Fruit fly (Drosophila melanogaster) whole organism, embryonic: ENCODE results near the gene CG32642.

ENCODE experiments used
- BEAF-32 ChIP-seq: fragments of 200-800 bp; sonication (Bioruptor generic); optimal IDR thresholded peaks from 3 replicates; lab custom pipeline; 2017; ENCODE audit warnings: missing biosample characterization, missing genetic modification characterization, mild to moderate bottlenecking, moderate library complexity, missing genetic modification reagents
- CG10274 ChIP-seq: fragments of 200-800 bp; sonication (Bioruptor generic); optimal IDR thresholded peaks from 3 replicates; lab custom pipeline; 2017; ENCODE audit warnings: missing biosample characterization, mild to moderate bottlenecking, missing genetic modification characterization
- CG1233 ChIP-seq: fragments of 200-800 bp; sonication (Bioruptor generic); optimal IDR thresholded peaks from 4 replicates; lab custom pipeline; 2018; ENCODE audit warnings: missing biosample characterization, mild to moderate bottlenecking, missing genetic modification characterization
- CG13424 ChIP-seq: fragments of 200-800 bp; sonication (Bioruptor generic); optimal IDR thresholded peaks from 2 replicates; lab custom pipeline; 2019; ENCODE audit warnings: missing biosample characterization, mild to moderate bottlenecking, missing genetic modification characterization, moderate library complexity
- CG13775 ChIP-seq: fragments of 200-800 bp; sonication (Bioruptor generic); optimal IDR thresholded peaks from 3 replicates; lab custom pipeline; 2017; ENCODE audit warnings: missing biosample characterization, mild to moderate bottlenecking, missing genetic modification characterization
- CG15514 ChIP-seq: fragments of 200-800 bp; sonication (Bioruptor generic); optimal IDR thresholded peaks from 3 replicates; lab custom pipeline; 2017; ENCODE audit warnings: missing biosample characterization, missing genetic modification characterization, mild to moderate bottlenecking, moderate library complexity, missing genetic modification reagents
- CG15696 ChIP-seq: fragments of 200-800 bp; sonication (Bioruptor generic); optimal IDR thresholded peaks from 2 replicates; lab custom pipeline; 2019; ENCODE audit warnings: missing biosample characterization, mild to moderate bottlenecking, missing genetic modification characterization, moderate library complexity
- CG17568 ChIP-seq: fragments of 200-800 bp; sonication (Bioruptor generic); optimal IDR thresholded peaks from 2 replicates; lab custom pipeline; 2018; ENCODE audit warnings: missing biosample characterization, mild to moderate bottlenecking, missing genetic modification characterization, moderate library complexity
- CG17612 ChIP-seq: fragments of 200-800 bp; sonication (Bioruptor generic); IDR thresholded peaks from 2 replicates; pipeline ENCODE4 v1.3.6; 2022; ENCODE audit warnings: missing biosample characterization, missing genetic modification characterization
- CG2712 ChIP-seq: fragments of 200-800 bp; optimal IDR thresholded peaks from 3 replicates; lab custom pipeline; 2019; ENCODE audit warnings: missing biosample characterization, mild to moderate bottlenecking, missing genetic modification characterization, moderate library complexity
- CG2875 ChIP-seq: fragments of 200-800 bp; sonication (Bioruptor generic); optimal IDR thresholded peaks from 2 replicates; lab custom pipeline; 2017; ENCODE audit warnings: missing biosample characterization, mild to moderate bottlenecking, missing genetic modification characterization, missing genetic modification reagents
- CG32772 ChIP-seq: fragments of 200-800 bp; sonication (Bioruptor generic); IDR thresholded peaks from 2 replicates; pipeline ENCODE4 v1.3.6; 2022; ENCODE audit warnings: missing biosample characterization, missing genetic modification characterization
- CG34224 ChIP-seq: fragments of 200-800 bp; sonication (Bioruptor generic); IDR thresholded peaks from 3 replicates; pipeline ENCODE4 v1.3.6; 2022; ENCODE audit warnings: missing biosample characterization, missing genetic modification characterization; ENCODE audit not compliant: partially characterized antibody
- CG34376 ChIP-seq: fragments of 200-800 bp; sonication (Bioruptor generic); optimal IDR thresholded peaks from 2 replicates; lab custom pipeline; 2018; ENCODE audit warnings: missing biosample characterization, mild to moderate bottlenecking, missing genetic modification characterization
- CG3838 ChIP-seq: fragments of 200-800 bp; sonication (Bioruptor generic); optimal IDR thresholded peaks from 3 replicates; lab custom pipeline; 2016; ENCODE audit warnings: missing biosample characterization, missing genetic modification characterization
- CG6813 ChIP-seq: fragments of 200-800 bp; sonication (Bioruptor generic); optimal IDR thresholded peaks from 2 replicates; lab custom pipeline; 2017; ENCODE audit warnings: missing biosample characterization, missing genetic modification characterization, mild to moderate bottlenecking, moderate library complexity, missing genetic modification reagents
- CG7745 ChIP-seq: fragments of 200-800 bp; sonication (Bioruptor generic); optimal IDR thresholded peaks from 2 replicates; lab custom pipeline; 2018; ENCODE audit warnings: missing biosample characterization, mild to moderate bottlenecking, missing genetic modification characterization, moderate library complexity
- CG9932 ChIP-seq: fragments of 200-800 bp; sonication (Bioruptor generic); IDR thresholded peaks from 2 replicates; pipeline ENCODE4 v1.3.6; 2022; ENCODE audit warnings: missing biosample characterization, missing genetic modification characterization
- E2f2 ChIP-seq: fragments of 200-800 bp; sonication (Bioruptor generic); IDR thresholded peaks from 2 replicates; pipeline ENCODE4 v1.3.6; 2022; ENCODE audit warnings: missing biosample characterization, missing genetic modification characterization
- Hmr ChIP-seq: fragments of 200-800 bp; sonication (Bioruptor generic); optimal IDR thresholded peaks from 3 replicates; lab custom pipeline; 2017; ENCODE audit warnings: mild to moderate bottlenecking, missing biosample characterization, missing genetic modification reagents, missing genetic modification characterization
- Hr3 ChIP-seq: fragments of 200-800 bp; sonication (Bioruptor generic); optimal IDR thresholded peaks from 3 replicates; lab custom pipeline; 2016; ENCODE audit warnings: missing biosample characterization, missing genetic modification characterization
- Hsf ChIP-seq: fragments of 200-800 bp; sonication (Bioruptor generic); optimal IDR thresholded peaks from 3 replicates; lab custom pipeline; 2016; ENCODE audit warnings: missing biosample characterization, missing genetic modification characterization
- Lim3 ChIP-seq: fragments of 200-800 bp; sonication (Bioruptor generic); IDR thresholded peaks from 2 replicates; pipeline ENCODE4 v1.3.6; 2022; ENCODE audit warnings: missing biosample characterization, missing genetic modification characterization
- MESR4 ChIP-seq: fragments of 200-800 bp; sonication (Bioruptor generic); optimal IDR thresholded peaks from 2 replicates; lab custom pipeline; 2018; ENCODE audit warnings: missing biosample characterization, mild to moderate bottlenecking, missing genetic modification characterization, moderate library complexity
- Nf-YB ChIP-seq: fragments of 200-800 bp; sonication (Bioruptor generic); optimal IDR thresholded peaks from 3 replicates; lab custom pipeline; 2019; ENCODE audit warnings: missing biosample characterization, mild to moderate bottlenecking, missing genetic modification characterization, moderate library complexity
- Pdp1 ChIP-seq, 2 experiments: fragments of 200-800 bp; sonication (Bioruptor generic); optimal IDR thresholded peaks; 3 replicates each; lab custom pipeline; 2016; ENCODE audit warnings: missing biosample characterization in 2 of 2, missing genetic modification characterization in 2 of 2, mild to moderate bottlenecking in 1 of 2, moderate library complexity in 1 of 2
- TFAM ChIP-seq: fragments of 200-800 bp; sonication (Bioruptor generic); optimal IDR thresholded peaks from 2 replicates; lab custom pipeline; 2017; ENCODE audit warnings: missing biosample characterization, missing genetic modification characterization, inconsistent platforms
- Tbp ChIP-seq: fragments of >200 bp; optimal IDR thresholded peaks from 2 replicates; lab custom pipeline; 2018; ENCODE audit warnings: missing biosample characterization, missing genetic modification characterization
- YL-1 ChIP-seq: fragments of 200-800 bp; sonication (Bioruptor generic); optimal IDR thresholded peaks from 3 replicates; lab custom pipeline; 2017; ENCODE audit warnings: missing biosample characterization, mild to moderate bottlenecking, missing genetic modification characterization
- btn ChIP-seq: fragments of 200-800 bp; sonication (Bioruptor generic); optimal IDR thresholded peaks from 2 replicates; lab custom pipeline; 2016; ENCODE audit warnings: missing biosample characterization, missing genetic modification characterization
- corto ChIP-seq: fragments of 200-800 bp; sonication (Bioruptor generic); optimal IDR thresholded peaks from 2 replicates; lab custom pipeline; 2016; ENCODE audit warnings: missing biosample characterization, mild to moderate bottlenecking, missing genetic modification characterization, moderate library complexity
- dm ChIP-seq: fragments of 200-800 bp; sonication (Bioruptor generic); optimal IDR thresholded peaks from 3 replicates; lab custom pipeline; 2016; ENCODE audit warnings: missing biosample characterization, missing genetic modification characterization
- ems ChIP-seq: fragments of 200-800 bp; sonication (Bioruptor generic); optimal IDR thresholded peaks from 3 replicates; lab custom pipeline; 2016; ENCODE audit warnings: missing biosample characterization, missing genetic modification characterization
- esg ChIP-seq: fragments of 200-800 bp; sonication (Bioruptor generic); conservative IDR thresholded peaks from 2 replicates; pipeline ENCODE4 v1.3.6; 2022; ENCODE audit warnings: missing biosample characterization, missing genetic modification characterization
- ewg ChIP-seq: fragments of 200-800 bp; sonication (Bioruptor generic); optimal IDR thresholded peaks from 3 replicates; lab custom pipeline; 2017; ENCODE audit warnings: mild to moderate bottlenecking, missing biosample characterization, missing genetic modification reagents, missing genetic modification characterization
- fd102C ChIP-seq: fragments of 200-800 bp; sonication (Bioruptor generic); optimal IDR thresholded peaks from 2 replicates; lab custom pipeline; 2018; ENCODE audit warnings: missing biosample characterization, mild to moderate bottlenecking, missing genetic modification characterization, moderate library complexity
- gsb-n ChIP-seq: fragments of 200-800 bp; sonication (Bioruptor generic); optimal IDR thresholded peaks from 3 replicates; lab custom pipeline; 2018; ENCODE audit warnings: missing biosample characterization, mild to moderate bottlenecking, missing genetic modification characterization
- ham ChIP-seq: fragments of 200-800 bp; sonication (Bioruptor generic); IDR thresholded peaks from 2 replicates; pipeline ENCODE4 v1.3.6; 2022; ENCODE audit warnings: missing biosample characterization, missing genetic modification characterization
- hth ChIP-seq: fragments of >200 bp; optimal IDR thresholded peaks from 2 replicates; lab custom pipeline; 2017; ENCODE audit warnings: inconsistent platforms
- ind ChIP-seq: fragments of 200-800 bp; sonication (Bioruptor generic); optimal IDR thresholded peaks from 3 replicates; lab custom pipeline; 2016; ENCODE audit warnings: missing biosample characterization, missing genetic modification characterization
- inv ChIP-seq: fragments of 200-800 bp; sonication (Bioruptor generic); IDR thresholded peaks from 2 replicates; pipeline ENCODE4 v1.3.6; 2022; ENCODE audit warnings: missing biosample characterization, missing genetic modification characterization; ENCODE audit not compliant: partially characterized antibody
- nom ChIP-seq: fragments of 200-800 bp; sonication (Bioruptor generic); optimal IDR thresholded peaks from 2 replicates; lab custom pipeline; 2017; ENCODE audit warnings: missing biosample characterization, missing genetic modification characterization, mild to moderate bottlenecking, moderate library complexity, missing genetic modification reagents
- rib ChIP-seq: fragments of 200-800 bp; sonication (Bioruptor generic); IDR thresholded peaks from 2 replicates; pipeline ENCODE4 v1.3.6; 2022; ENCODE audit warnings: missing biosample characterization, missing genetic modification characterization
- salm ChIP-seq: fragments of 200-800 bp; sonication (Bioruptor generic); optimal IDR thresholded peaks from 2 replicates; lab custom pipeline; 2018; ENCODE audit warnings: missing biosample characterization, mild to moderate bottlenecking, missing genetic modification characterization
- seq ChIP-seq: fragments of 200-800 bp; sonication (Bioruptor generic); IDR thresholded peaks from 2 replicates; pipeline ENCODE4 v1.3.6; 2022; ENCODE audit warnings: missing biosample characterization, missing genetic modification characterization
- slbo ChIP-seq: fragments of 200-800 bp; sonication (Bioruptor generic); IDR thresholded peaks from 2 replicates; pipeline ENCODE4 v1.3.6; 2022; ENCODE audit warnings: missing biosample characterization, missing genetic modification characterization
- ssp ChIP-seq: fragments of 200-800 bp; sonication (Bioruptor generic); IDR thresholded peaks from 2 replicates; pipeline ENCODE4 v1.3.6; 2022; ENCODE audit warnings: missing biosample characterization, missing genetic modification characterization
- tll ChIP-seq, 2 experiments: fragments of 200-800 bp in 1 of 2; fragments of >200 bp in 1 of 2; sonication (Bioruptor generic) in 1 of 2; optimal IDR thresholded peaks; 2 replicates each; lab custom pipeline; 2017 to 2019; ENCODE audit warnings: missing biosample characterization in 2 of 2, missing genetic modification characterization in 2 of 2, mild to moderate bottlenecking in 1 of 2, moderate library complexity in 1 of 2
- toy ChIP-seq: fragments of 200-800 bp; sonication (Bioruptor generic); IDR thresholded peaks from 2 replicates; pipeline ENCODE4 v1.3.6; 2022; ENCODE audit warnings: missing biosample characterization, missing genetic modification characterization
- wor ChIP-seq: fragments of 200-800 bp; sonication (Bioruptor generic); IDR thresholded peaks from 2 replicates; pipeline ENCODE4 v1.3.6; 2022; ENCODE audit warnings: missing biosample characterization, missing genetic modification characterization

CG32642 gene

DNA sequence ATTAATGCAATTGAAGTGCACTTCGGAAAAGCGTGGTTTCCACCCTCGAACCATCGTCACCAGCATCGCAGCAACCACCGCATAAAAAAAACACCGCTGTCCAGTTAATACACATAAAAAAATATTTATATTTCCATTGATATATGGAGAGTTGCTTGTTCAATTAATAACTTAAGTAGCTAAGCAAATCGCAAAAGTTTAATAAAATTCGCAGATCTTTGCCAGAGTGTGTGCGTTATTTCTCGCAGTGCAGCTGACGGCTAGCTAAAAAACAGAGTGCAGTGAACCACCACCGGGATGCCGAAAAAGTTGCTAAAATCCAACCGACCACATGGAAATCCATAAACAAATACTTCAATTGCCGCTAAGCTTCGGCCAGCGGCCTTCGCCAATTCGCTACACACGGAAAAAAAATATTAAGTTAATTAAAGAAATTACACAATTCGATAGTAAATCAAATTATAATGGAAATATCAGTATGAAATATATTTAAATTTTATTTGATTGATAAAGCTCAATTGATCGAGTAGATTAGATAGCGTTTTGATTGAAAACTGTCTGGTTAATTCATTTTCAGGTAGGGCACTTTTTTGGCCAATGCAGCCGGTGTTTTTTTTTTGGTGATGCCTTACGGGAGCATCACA, 35.6 kb upstream of the CG32642 start (continued):
- TF ChIP-seq Tbp (GFP tag; lab: Kevin White, UChicago) (no peak), CG32772 (GFP tag; lab: Robert Waterston, UW) (no peak; the same call in 1 of the 2 replicates), Hmr (GFP tag; lab: Kevin White, UChicago) (no peak), MESR4 (GFP tag; lab: Kevin White, UChicago) (no peak), Lim3 (GFP tag; lab: Robert Waterston, UW) (no peak), YL-1 (GFP tag; lab: Kevin White, UChicago) (no peak), ham (GFP tag; lab: Robert Waterston, UW) (no peak), CG7745 (tag; lab: Kevin White, UChicago) (no peak), ssp (GFP tag; lab: Robert Waterston, UW) (no peak), fd102C (GFP tag; lab: Kevin White, UChicago) (no peak), CG13424 (tag; lab: Kevin White, UChicago) (peak; percentile 3), Hr3 (GFP tag; lab: Kevin White, UChicago) (no peak), CG13775 (peak; percentile 39), Hsf (GFP tag; lab: Kevin White, UChicago) (no peak), CG2875 (peak; percentile 43), CG15514 (GFP tag; lab: Kevin White, UChicago) (no peak), ems (GFP tag; lab: Kevin White, UChicago) (no peak), ind (GFP tag; lab: Kevin White, UChicago) (peak; percentile 6), nom (no peak), CG17612 (no peak), corto (GFP tag; lab: Kevin White, UChicago) (no peak), CG9932 (GFP tag; lab: Robert Waterston, UW) (no peak), TFAM (GFP tag; lab: Kevin White, UChicago) (no peak), CG2712 (peak; percentile 43), CG1233 (GFP tag; lab: Kevin White, UChicago) (no peak), hth (lab: Kevin White, UChicago) (no peak), CG34224 (GFP tag; lab: Robert Waterston, UW) (no peak), Pdp1 (GFP tag; optimal IDR thresholded peaks at IDR 0.05; lab: Kevin White, UChicago) (no peak), gsb-n (tag; lab: Kevin White, UChicago) (peak; percentile 34), ewg (GFP tag; lab: Kevin White, UChicago) (peak; percentile 25), seq (no peak), CG3838 (no peak), Nf-YB (no peak), btn (GFP tag; lab: Kevin White, UChicago) (no peak), CG34376 (no peak), tll (GFP tag; optimal IDR thresholded peaks at IDR 0.05; lab: Kevin White, UChicago) (no peak), E2f2 (GFP tag; lab: Robert Waterston, UW) (no peak), wor (GFP tag; lab: Robert Waterston, UW) (no peak), toy (GFP tag; lab: Robert Waterston, UW) (no peak), esg (peak; percentile 40; the same call in 1 of the 2 replicates), CG15696 (tag; lab: Kevin White, UChicago) (no peak), slbo (GFP tag; lab: Robert Waterston, UW) (peak; percentile 26; the same call in 1 of the 2 replicates), rib (no peak), salm (tag; lab: Kevin White, UChicago) (no peak), CG6813 (GFP tag; lab: Kevin White, UChicago) (peak; percentile 30), CG10274 (GFP tag; lab: Kevin White, UChicago) (peak; percentile 94), dm (no peak), inv (GFP tag; lab: Robert Waterston, UW) (no peak), CG17568 (no peak), BEAF-32 (GFP tag; lab: Kevin White, UChicago) (no peak)
